Fruit fly (Drosophila melanogaster) whole organism, prepupa: ENCODE data around the gene CG9662.
A peak's percentile ranks its signal among the peaks of the same experiment; 100 is the strongest.

Source experiments
- CG10631 ChIP-seq: fragments of 200-800 bp; sonication (Bioruptor generic); optimal IDR thresholded peaks from 2 replicates; lab custom pipeline; 2016; ENCODE audit warnings: missing biosample characterization, missing genetic modification characterization
- CG10669 ChIP-seq: fragments of 200-800 bp; sonication (Bioruptor generic); optimal IDR thresholded peaks from 3 replicates; lab custom pipeline; 2018; ENCODE audit warnings: missing biosample characterization, mild to moderate bottlenecking, missing genetic modification characterization, moderate library complexity
- CG11294 ChIP-seq: fragments of 200-800 bp; sonication (Bioruptor generic); IDR thresholded peaks from 2 replicates; pipeline ENCODE4 v1.3.6; 2022; ENCODE audit warnings: missing biosample characterization, missing genetic modification characterization
- CG11902 ChIP-seq: fragments of 200-800 bp; sonication (Bioruptor generic); optimal IDR thresholded peaks from 3 replicates; lab custom pipeline; 2016; ENCODE audit warnings: missing biosample characterization, missing genetic modification characterization
- CG15336 ChIP-seq: fragments of 200-800 bp; sonication (Bioruptor generic); IDR thresholded peaks from 2 replicates; pipeline ENCODE4 v1.3.6; 2022; ENCODE audit warnings: missing biosample characterization, missing genetic modification characterization
- CG1621 ChIP-seq: fragments of 200-800 bp; sonication (Bioruptor generic); optimal IDR thresholded peaks from 3 replicates; lab custom pipeline; 2018; ENCODE audit warnings: missing biosample characterization, mild to moderate bottlenecking, missing genetic modification characterization
- CG16779 ChIP-seq: fragments of 200-800 bp; sonication (Bioruptor generic); optimal IDR thresholded peaks from 3 replicates; lab custom pipeline; 2017; ENCODE audit warnings: missing biosample characterization, mild to moderate bottlenecking, missing genetic modification characterization
- CG3032 ChIP-seq: fragments of 200-800 bp; optimal IDR thresholded peaks from 2 replicates; lab custom pipeline; 2019; ENCODE audit warnings: missing biosample characterization, mild to moderate bottlenecking, missing genetic modification characterization, moderate library complexity
- CG31627 ChIP-seq: fragments of 200-800 bp; sonication (Bioruptor generic); optimal IDR thresholded peaks from 3 replicates; lab custom pipeline; 2016; ENCODE audit warnings: missing biosample characterization, missing genetic modification characterization
- CG32006 ChIP-seq: fragments of 200-800 bp; sonication (Bioruptor generic); optimal IDR thresholded peaks from 3 replicates; lab custom pipeline; 2017; ENCODE audit warnings: missing biosample characterization, mild to moderate bottlenecking, missing genetic modification characterization
- CG34406 ChIP-seq: fragments of 200-800 bp; sonication (Bioruptor generic); optimal IDR thresholded peaks from 3 replicates; lab custom pipeline; 2016; ENCODE audit warnings: missing biosample characterization, missing genetic modification characterization
- CG3919 ChIP-seq: fragments of 200-800 bp; sonication (Bioruptor generic); optimal IDR thresholded peaks from 3 replicates; lab custom pipeline; 2016; ENCODE audit warnings: missing biosample characterization, missing genetic modification characterization
- CG4318 ChIP-seq: fragments of 200-800 bp; sonication (Bioruptor generic); optimal IDR thresholded peaks from 3 replicates; lab custom pipeline; 2017; ENCODE audit warnings: missing biosample characterization, mild to moderate bottlenecking, missing genetic modification characterization
- CG6163 ChIP-seq: fragments of 200-800 bp; sonication (Bioruptor generic); IDR thresholded peaks from 3 replicates; pipeline ENCODE4 v1.3.6; 2022; ENCODE audit warnings: missing biosample characterization, missing genetic modification characterization
- CG6276 ChIP-seq: fragments of 200-800 bp; sonication (Bioruptor generic); optimal IDR thresholded peaks from 2 replicates; lab custom pipeline; 2017; ENCODE audit warnings: missing biosample characterization, mild to moderate bottlenecking, missing genetic modification characterization
- CG6792 ChIP-seq: fragments of 200-800 bp; sonication (Bioruptor generic); optimal IDR thresholded peaks from 3 replicates; lab custom pipeline; 2016; ENCODE audit warnings: missing biosample characterization, missing genetic modification characterization
- CG6808 ChIP-seq: fragments of 200-800 bp; sonication (Bioruptor generic); optimal IDR thresholded peaks from 3 replicates; lab custom pipeline; 2017; ENCODE audit warnings: missing biosample characterization, missing genetic modification characterization, mild to moderate bottlenecking, moderate library complexity, missing genetic modification reagents
- CG6854 ChIP-seq: fragments of 200-800 bp; sonication (Bioruptor generic); optimal IDR thresholded peaks from 2 replicates; lab custom pipeline; 2017; ENCODE audit warnings: missing biosample characterization, mild to moderate bottlenecking, missing genetic modification characterization
- CG7368 ChIP-seq: fragments of 200-800 bp; sonication (Bioruptor generic); optimal IDR thresholded peaks from 3 replicates; lab custom pipeline; 2016; ENCODE audit warnings: missing biosample characterization, missing genetic modification characterization
- CG8632 ChIP-seq: fragments of 200-800 bp; sonication (Bioruptor generic); optimal IDR thresholded peaks from 3 replicates; lab custom pipeline; 2016; ENCODE audit warnings: missing biosample characterization, missing genetic modification characterization
- Eip75B ChIP-seq: fragments of 200-800 bp; sonication (Bioruptor generic); optimal IDR thresholded peaks from 3 replicates; lab custom pipeline; 2016; ENCODE audit warnings: missing biosample characterization, missing genetic modification characterization
- Eip78C ChIP-seq: fragments of 200-800 bp; sonication (Bioruptor generic); peaks from one replicate; lab custom pipeline; 2016; ENCODE audit warnings: missing biosample characterization, missing genetic modification characterization
- Ets21C ChIP-seq: fragments of 200-800 bp; sonication (Bioruptor generic); optimal IDR thresholded peaks from 3 replicates; lab custom pipeline; 2016; ENCODE audit warnings: missing biosample characterization, missing genetic modification characterization
- Ets96B ChIP-seq: fragments of 200-800 bp; optimal IDR thresholded peaks from 2 replicates; lab custom pipeline; 2019; ENCODE audit warnings: missing biosample characterization, mild to moderate bottlenecking, missing genetic modification characterization, moderate library complexity
- Gug ChIP-seq: fragments of 200-800 bp; sonication (Bioruptor generic); IDR thresholded peaks from 2 replicates; pipeline ENCODE4 v1.3.6; 2022; ENCODE audit warnings: missing biosample characterization, missing genetic modification characterization
- Hr38 ChIP-seq: sonication (Bioruptor generic); optimal IDR thresholded peaks from 2 replicates; lab custom pipeline; 2016; ENCODE audit warnings: missing biosample characterization, missing genetic modification characterization
- Hr39 ChIP-seq: fragments of 200-800 bp; sonication (Bioruptor generic); optimal IDR thresholded peaks from 2 replicates; lab custom pipeline; 2016; ENCODE audit warnings: missing biosample characterization, missing genetic modification characterization
- Hr4 ChIP-seq: fragments of 200-800 bp; sonication (Bioruptor generic); optimal IDR thresholded peaks from 3 replicates; lab custom pipeline; 2016; ENCODE audit warnings: missing biosample characterization, missing genetic modification characterization
- Lpt ChIP-seq: fragments of 200-800 bp; sonication (Bioruptor generic); optimal IDR thresholded peaks from 3 replicates; lab custom pipeline; 2016; ENCODE audit warnings: missing biosample characterization, missing genetic modification characterization
- Met ChIP-seq: fragments of 200-800 bp; sonication (Bioruptor generic); optimal IDR thresholded peaks from 3 replicates; lab custom pipeline; 2016; ENCODE audit warnings: missing biosample characterization, missing genetic modification characterization
- OdsH ChIP-seq: fragments of 200-800 bp; sonication (Bioruptor generic); optimal IDR thresholded peaks from 3 replicates; lab custom pipeline; 2016; ENCODE audit warnings: missing biosample characterization, missing genetic modification characterization
- Sox14 ChIP-seq: fragments of 200-800 bp; sonication (Bioruptor generic); optimal IDR thresholded peaks from 3 replicates; lab custom pipeline; 2016; ENCODE audit warnings: missing biosample characterization, missing genetic modification characterization
- Sox15 ChIP-seq: fragments of 200-800 bp; sonication (Bioruptor generic); optimal IDR thresholded peaks from 3 replicates; lab custom pipeline; 2016; ENCODE audit warnings: missing biosample characterization, missing genetic modification characterization
- achi ChIP-seq: fragments of 200-800 bp; sonication (Bioruptor generic); optimal IDR thresholded peaks from 3 replicates; lab custom pipeline; 2016; ENCODE audit warnings: missing biosample characterization, missing genetic modification characterization
- cyc ChIP-seq: fragments of 200-800 bp; sonication (Bioruptor generic); optimal IDR thresholded peaks from 3 replicates; lab custom pipeline; 2016; ENCODE audit warnings: missing biosample characterization, missing genetic modification characterization
- dac ChIP-seq: fragments of 200-800 bp; sonication (Bioruptor generic); optimal IDR thresholded peaks from 2 replicates; lab custom pipeline; 2017; ENCODE audit warnings: missing biosample characterization, mild to moderate bottlenecking, missing genetic modification characterization
- eg ChIP-seq: fragments of 200-800 bp; sonication (Bioruptor generic); IDR thresholded peaks from 3 replicates; pipeline ENCODE4 v1.3.6; 2022; ENCODE audit warnings: missing biosample characterization, missing genetic modification characterization
- fd59A ChIP-seq: fragments of 200-800 bp; sonication (Bioruptor generic); optimal IDR thresholded peaks from 2 replicates; lab custom pipeline; 2017; ENCODE audit warnings: missing biosample characterization, mild to moderate bottlenecking, missing genetic modification characterization, missing genetic modification reagents
- fd85E ChIP-seq: fragments of 200-800 bp; sonication (Bioruptor generic); optimal IDR thresholded peaks from 3 replicates; lab custom pipeline; 2016; ENCODE audit warnings: missing biosample characterization, missing genetic modification characterization
- fkh ChIP-seq: fragments of 200-800 bp; sonication (Bioruptor generic); optimal IDR thresholded peaks from 3 replicates; lab custom pipeline; 2017; ENCODE audit warnings: missing biosample characterization, mild to moderate bottlenecking, missing genetic modification characterization, moderate library complexity
- lz ChIP-seq: fragments of 200-800 bp; sonication (Bioruptor generic); optimal IDR thresholded peaks from 3 replicates; lab custom pipeline; 2016; ENCODE audit warnings: missing biosample characterization, missing genetic modification characterization
- pdm3 ChIP-seq: fragments of 200-800 bp; sonication (Bioruptor generic); optimal IDR thresholded peaks from 3 replicates; lab custom pipeline; 2016; ENCODE audit warnings: missing biosample characterization, missing genetic modification characterization
- spab ChIP-seq: fragments of 200-800 bp; sonication (Bioruptor generic); optimal IDR thresholded peaks from 2 replicates; lab custom pipeline; 2017; ENCODE audit warnings: missing biosample characterization, mild to moderate bottlenecking, missing genetic modification characterization, missing genetic modification reagents
- topi ChIP-seq: fragments of 200-800 bp; sonication (Bioruptor generic); optimal IDR thresholded peaks from 3 replicates; lab custom pipeline; 2016; ENCODE audit warnings: missing biosample characterization, missing genetic modification characterization
- vri ChIP-seq: fragments of 200-800 bp; sonication (Bioruptor generic); optimal IDR thresholded peaks from 3 replicates; lab custom pipeline; 2016; ENCODE audit warnings: missing biosample characterization, mild to moderate bottlenecking, missing genetic modification characterization

Gene CG9662

DNA sequence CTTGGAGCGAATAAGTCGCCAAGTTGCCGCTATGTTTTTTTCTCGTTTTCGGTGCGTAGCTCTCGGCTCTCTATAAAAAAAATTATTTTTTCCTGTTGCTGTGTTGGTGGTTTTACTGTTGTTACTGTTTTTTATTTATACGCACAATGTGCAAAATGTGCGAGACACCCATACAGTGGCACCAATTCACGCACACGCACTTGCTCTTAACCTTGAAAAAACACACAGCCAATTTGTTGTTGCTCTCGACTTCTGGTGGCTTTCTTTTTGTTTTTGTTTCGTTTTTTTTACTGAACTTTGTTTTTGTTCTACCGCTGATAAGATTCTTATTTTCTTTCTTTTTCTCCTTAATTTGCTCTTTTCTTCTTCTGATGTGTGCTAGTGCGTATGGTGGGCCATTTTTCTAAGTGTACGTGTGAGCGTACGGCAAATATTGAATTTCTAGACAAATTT is 20.3 kb downstream of the CG9662 start (continued):
- TF ChIP-seq Gug, result no peak
- peak; percentile 64 for TF ChIP-seq CG32006
- TF ChIP-seq CG6808 (GFP tag; lab: Kevin White, UChicago), result peak; percentile 91
- TF ChIP-seq fkh (GFP tag; lab: Kevin White, UChicago), result peak; percentile 68
- peak; percentile 30 for TF ChIP-seq Sox14 (GFP tag; lab: Kevin White, UChicago)
- no peak for TF ChIP-seq CG3919 (GFP tag; lab: Kevin White, UChicago)
- no peak for TF ChIP-seq CG11294 (GFP tag; lab: Robert Waterston, UW)
- TF ChIP-seq pdm3 (GFP tag; lab: Kevin White, UChicago), result no peak
- TF ChIP-seq Met (GFP tag; lab: Kevin White, UChicago), result no peak
- peak; percentile 53 for TF ChIP-seq achi
- peak; percentile 63 for TF ChIP-seq CG15336 (GFP tag; lab: Robert Waterston, UW)
- TF ChIP-seq CG6276 (GFP tag; lab: Kevin White, UChicago), result peak; percentile 58
- TF ChIP-seq Hr38 (GFP tag; lab: Kevin White, UChicago), result no peak
- peak; percentile 31 for TF ChIP-seq dac (GFP tag; lab: Kevin White, UChicago)
- no peak for TF ChIP-seq Ets21C (GFP tag; lab: Kevin White, UChicago)
- TF ChIP-seq CG6163 (GFP tag; lab: Robert Waterston, UW), result peak; percentile 84; the same call in 2 of the 3 replicates
- peak; percentile 61 for TF ChIP-seq Eip75B (GFP tag; lab: Kevin White, UChicago)
- TF ChIP-seq Ets96B (tag; lab: Kevin White, UChicago), result peak; percentile 90
- TF ChIP-seq topi (GFP tag; lab: Kevin White, UChicago), result no peak
- TF ChIP-seq CG10669 (GFP tag; lab: Kevin White, UChicago), result peak; percentile 69
- peak; percentile 81 for TF ChIP-seq CG1621 (tag; lab: Kevin White, UChicago)
- peak; percentile 86 for TF ChIP-seq Eip78C (GFP tag; lab: Kevin White, UChicago)
- 0 out of 3 replicates have a peak, but pooled peaks have one; percentile 42 for TF ChIP-seq eg

DNA sequence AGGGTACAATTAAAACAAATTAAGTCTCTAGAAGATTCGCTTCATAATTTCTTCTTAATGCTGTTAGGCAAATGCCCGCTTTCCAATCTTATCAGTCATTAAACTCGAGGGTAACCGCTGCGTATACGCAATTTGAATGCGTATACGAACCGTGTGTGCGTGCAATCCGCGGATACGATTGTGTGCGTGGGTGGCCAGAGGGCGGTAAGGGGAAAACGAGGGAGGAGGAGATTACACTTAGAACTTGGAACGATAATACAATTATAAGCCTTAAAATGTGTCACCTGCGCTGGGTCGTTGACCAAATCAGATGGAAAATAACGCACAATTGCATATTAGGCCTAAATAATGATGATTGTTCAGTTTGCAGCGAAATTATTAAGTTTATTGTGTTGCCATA is 20.7 kb downstream of the CG9662 start:
- no peak for TF ChIP-seq CG6276 (GFP tag; lab: Kevin White, UChicago)
- no peak for TF ChIP-seq Hr4 (GFP tag; lab: Kevin White, UChicago)
- no peak for TF ChIP-seq CG11902 (GFP tag; lab: Kevin White, UChicago)
- TF ChIP-seq CG3032 (tag; lab: Kevin White, UChicago), result no peak
- TF ChIP-seq, all 60 proteins: peak for 0

DNA sequence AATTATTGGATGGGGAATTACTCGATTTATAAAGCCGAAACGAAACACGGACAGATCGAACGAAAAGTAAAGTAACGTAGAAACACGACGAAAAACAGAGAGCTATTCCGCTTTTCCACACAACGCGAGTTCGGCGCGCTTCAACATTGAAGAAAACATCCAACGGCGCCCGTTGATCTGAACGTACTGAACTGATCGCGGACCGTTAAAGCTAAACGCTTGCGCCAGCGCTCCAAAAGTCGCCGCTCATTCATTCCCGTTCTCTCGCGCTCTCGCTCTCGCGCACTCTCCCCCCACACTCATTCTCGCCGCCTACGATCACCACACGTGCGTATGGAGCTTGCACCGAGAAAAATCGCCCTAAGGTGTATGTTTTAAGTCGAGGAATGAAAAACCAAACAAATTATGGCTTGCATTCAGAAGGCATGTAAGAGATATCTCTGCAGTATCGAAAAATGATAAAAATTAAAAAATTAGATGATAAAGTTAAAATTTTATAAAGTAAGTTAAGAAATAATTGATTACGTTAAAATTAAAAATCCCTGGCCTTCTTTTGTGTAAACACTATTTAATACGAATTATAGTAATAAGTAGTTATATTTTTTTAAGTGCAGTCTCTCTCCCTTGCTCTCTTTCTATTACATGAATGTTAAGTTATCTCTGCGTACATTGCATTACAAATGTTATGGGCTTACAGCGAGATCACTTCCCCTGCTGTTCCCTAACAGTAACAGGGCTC is 21.7 kb downstream of the CG9662 start, which contains the start of gene E23:
TSS of gene E23 (minus strand) at position 188 of the 739 bp plus-strand sequence.
- TF ChIP-seq fd85E (GFP tag; lab: Kevin White, UChicago) (peak; percentile 92), topi (GFP tag; lab: Kevin White, UChicago) (peak; percentile 98), CG16779 (peak; percentile 97), CG31627 (GFP tag; lab: Kevin White, UChicago) (peak; percentile 97), vri (GFP tag; lab: Kevin White, UChicago) (peak; percentile 93), spab (GFP tag; lab: Kevin White, UChicago) (peak; percentile 97), CG15336 (GFP tag; lab: Robert Waterston, UW) (peak; percentile 99), achi (peak; percentile 98), CG6854 (GFP tag; lab: Kevin White, UChicago) (peak; percentile 97), OdsH (GFP tag; lab: Kevin White, UChicago) (peak; percentile 99), Hr39 (GFP tag; lab: Kevin White, UChicago) (peak; percentile 95), CG8632 (GFP tag; lab: Kevin White, UChicago) (peak; percentile 99), Ets21C (GFP tag; lab: Kevin White, UChicago) (peak; percentile 92), CG32006 (peak; percentile 100), lz (GFP tag; lab: Kevin White, UChicago) (peak; percentile 98), CG6792 (GFP tag; lab: Kevin White, UChicago) (peak; percentile 98), fd59A (GFP tag; lab: Kevin White, UChicago) (peak; percentile 98), CG4318 (GFP tag; lab: Kevin White, UChicago) (peak; percentile 99), CG10631 (GFP tag; lab: Kevin White, UChicago) (peak; percentile 99), Sox14 (GFP tag; lab: Kevin White, UChicago) (peak; percentile 98), Hr38 (GFP tag; lab: Kevin White, UChicago) (no peak), CG3032 (tag; lab: Kevin White, UChicago) (peak; percentile 98), CG34406 (peak; percentile 99), CG7368 (GFP tag; lab: Kevin White, UChicago) (peak; percentile 97), Ets96B (tag; lab: Kevin White, UChicago) (peak; percentile 99), Lpt (GFP tag; lab: Kevin White, UChicago) (peak; percentile 98), cyc (GFP tag; lab: Kevin White, UChicago) (peak; percentile 96), Eip78C (GFP tag; lab: Kevin White, UChicago) (peak; percentile 100), dac (GFP tag; lab: Kevin White, UChicago) (peak; percentile 99), eg (peak; percentile 98), Sox15 (peak; percentile 96), Met (GFP tag; lab: Kevin White, UChicago) (peak; percentile 98)
